Fruit fly (Drosophila melanogaster) whole organism, embryonic: Measurements from ENCODE around the gene CG8814.

ENCODE experiments used
- CG2199 ChIP-seq: fragments of 200-800 bp; sonication (Bioruptor generic); IDR thresholded peaks from 3 replicates; pipeline ENCODE4 v1.3.6; 2022; ENCODE audit warnings: missing biosample characterization, missing genetic modification characterization
- CkIIα-i1 ChIP-seq: fragments of 200-800 bp; sonication (Bioruptor generic); IDR thresholded peaks from 2 replicates; pipeline ENCODE4 v1.3.6; 2022; ENCODE audit warnings: missing biosample characterization, missing genetic modification characterization
- HLHmδ ChIP-seq: fragments of 200-800 bp; sonication (Bioruptor generic); optimal IDR thresholded peaks from 2 replicates; lab custom pipeline; 2018; ENCODE audit warnings: missing biosample characterization, mild to moderate bottlenecking, missing genetic modification characterization, moderate library complexity
- Max ChIP-seq: fragments of 200-800 bp; sonication (Bioruptor generic); optimal IDR thresholded peaks from 2 replicates; lab custom pipeline; 2016; ENCODE audit warnings: missing biosample characterization, mild to moderate bottlenecking, missing genetic modification characterization
- ash1 ChIP-seq: fragments of 200-800 bp; sonication (Bioruptor generic); optimal IDR thresholded peaks from 2 replicates; lab custom pipeline; 2018; ENCODE audit warnings: missing biosample characterization, mild to moderate bottlenecking, missing genetic modification characterization
- hb ChIP-seq: fragments of 200-800 bp; sonication (Bioruptor generic); IDR thresholded peaks from 3 replicates; pipeline ENCODE4 v1.3.6; 2022; ENCODE audit warnings: missing biosample characterization, missing genetic modification characterization; ENCODE audit not compliant: partially characterized antibody

DNA sequence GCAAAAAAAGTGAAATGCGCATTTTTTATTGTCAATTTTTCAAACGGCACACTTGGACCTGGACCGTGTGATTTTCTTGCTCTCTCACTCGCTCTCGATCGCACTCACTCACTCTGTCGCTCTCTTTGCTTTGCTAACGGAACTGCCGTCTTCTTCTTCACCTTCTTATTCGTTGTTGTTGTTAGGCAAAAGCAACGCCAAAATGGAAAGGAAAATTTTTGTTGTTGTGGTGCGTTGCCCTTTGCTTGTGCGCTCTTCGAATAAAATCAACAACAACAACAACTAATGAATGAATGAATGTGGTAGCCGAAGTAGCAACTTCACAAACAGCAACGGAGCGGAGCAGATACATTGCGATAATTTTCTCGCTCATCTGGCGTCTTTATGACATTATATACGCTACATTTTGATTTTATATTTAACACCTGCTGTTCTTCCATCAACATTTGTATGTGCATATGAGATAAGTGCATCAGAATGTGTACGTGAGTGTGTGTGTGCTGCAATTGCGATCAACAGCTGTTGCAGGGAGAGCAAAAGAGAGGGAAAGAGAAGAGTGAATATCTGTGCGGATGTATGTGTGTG, 14.3 kb downstream of the CG8814 start:
- 0 out of 3 replicates have a peak, but pooled peaks have one; percentile 9 for TF ChIP-seq CG2199 (GFP tag; lab: Robert Waterston, UW)
- no peak for TF ChIP-seq hb (GFP tag; lab: Robert Waterston, UW)
- no peak for TF ChIP-seq ash1 (GFP tag; lab: Kevin White, UChicago)
- TF ChIP-seq HLHmδ (GFP tag; lab: Kevin White, UChicago): no peak
- no peak for TF ChIP-seq CkIIα-i1 (GFP tag; lab: Robert Waterston, UW)
- no peak for TF ChIP-seq Max
